Worm (Caenorhabditis elegans) whole organism, early embryonic: Measurements from ENCODE around the gene pqn-16.

ENCODE experiments used
- B0310.2 ChIP-seq: sonication (generic microtip); optimal IDR thresholded peaks from 2 replicates; lab custom pipeline; 2016; ENCODE audit warnings: mild to moderate bottlenecking, missing genetic modification characterization, missing compliant biosample characterization
- F13C5.2 ChIP-seq: sonication (generic microtip); optimal IDR thresholded peaks from 2 replicates; lab custom pipeline; 2017; ENCODE audit warnings: mild to moderate bottlenecking, missing genetic modification characterization, inconsistent platforms, missing compliant biosample characterization
- aly-1 ChIP-seq: sonication (generic microtip); optimal IDR thresholded peaks from 2 replicates; lab custom pipeline; 2016; ENCODE audit warnings: missing genetic modification characterization, missing compliant biosample characterization
- ama-1 ChIP-seq: fragments of 150-350 bp; optimal IDR thresholded peaks from 2 replicates; lab custom pipeline; 2014
- ceh-13 ChIP-seq: fragments of 200-800 bp; sonication (Bioruptor generic); optimal IDR thresholded peaks from 2 replicates; lab custom pipeline; 2018; ENCODE audit warnings: mild to moderate bottlenecking, missing genetic modification characterization, missing compliant biosample characterization
- ceh-36 ChIP-seq: sonication (generic microtip); optimal IDR thresholded peaks from 2 replicates; lab custom pipeline; 2016; ENCODE audit warnings: missing genetic modification characterization, inconsistent platforms, missing compliant biosample characterization
- ets-7 ChIP-seq: sonication (generic microtip); optimal IDR thresholded peaks from 2 replicates; lab custom pipeline; 2016; ENCODE audit warnings: missing genotype, missing genetic modification characterization, missing compliant biosample characterization
- flt-1 ChIP-seq: fragments of 200-800 bp; sonication (Bioruptor generic); IDR thresholded peaks from 2 replicates; pipeline ENCODE4 v1.3.6; 2022; ENCODE audit warnings: missing genetic modification characterization, missing compliant biosample characterization
- hmbx-1 ChIP-seq: sonication (generic microtip); optimal IDR thresholded peaks from 2 replicates; lab custom pipeline; 2016; ENCODE audit warnings: mild to moderate bottlenecking, missing genetic modification characterization, missing compliant biosample characterization
- hmg-4 ChIP-seq: fragments of 200-800 bp; sonication (Bioruptor generic); optimal IDR thresholded peaks from 2 replicates; lab custom pipeline; 2018; ENCODE audit warnings: mild to moderate bottlenecking, missing genetic modification characterization, missing compliant biosample characterization
- hnd-1 ChIP-seq: sonication (generic microtip); optimal IDR thresholded peaks from 2 replicates; lab custom pipeline; 2016; ENCODE audit warnings: missing genetic modification characterization, missing compliant biosample characterization
- pes-1 ChIP-seq: fragments of 200-800 bp; sonication (Bioruptor generic); IDR thresholded peaks from 2 replicates; pipeline ENCODE4 v1.3.6; 2022; ENCODE audit warnings: missing genetic modification reagents, missing genetic modification characterization, missing compliant biosample characterization
- scrt-1 ChIP-seq: fragments of 200-800 bp; sonication (Bioruptor generic); IDR thresholded peaks from 2 replicates; pipeline ENCODE4 v1.3.6; 2022; ENCODE audit warnings: missing genetic modification characterization, missing compliant biosample characterization
- sea-1 ChIP-seq: fragments of 200-800 bp; sonication (Bioruptor generic); conservative IDR thresholded peaks from 2 replicates; pipeline ENCODE4 v1.3.6; 2022; ENCODE audit warnings: missing genetic modification characterization, missing compliant biosample characterization
- tbx-11 ChIP-seq: fragments of 200-800 bp; sonication (Bioruptor generic); IDR thresholded peaks from 2 replicates; pipeline ENCODE4 v1.3.6; 2022; ENCODE audit warnings: missing genetic modification characterization, missing compliant biosample characterization
- tbx-37 ChIP-seq: fragments of 200-800 bp; sonication (Bioruptor generic); conservative IDR thresholded peaks from 2 replicates; pipeline ENCODE4 v1.3.6; 2022; ENCODE audit warnings: missing genetic modification reagents, missing genetic modification characterization, missing compliant biosample characterization
- tra-4 ChIP-seq: sonication (generic microtip); optimal IDR thresholded peaks from 2 replicates; lab custom pipeline; 2017; ENCODE audit warnings: missing genetic modification characterization, missing compliant biosample characterization

The pqn-16 gene

ce11 chrV:9133950-9134349 lies 39.9 kb upstream of the pqn-16 start, which contains the start of gene B0222.1:
Gene B0222.1 (plus strand): TSS chrV:9134255.
- TF ChIP-seq ceh-13 (GFP tag; lab: Kevin White, UChicago) (no peak), tbx-11 (GFP tag; lab: Robert Waterston, UW) (no peak), pes-1 (GFP tag; lab: Robert Waterston, UW) (no peak), B0310.2 (no peak), flt-1 (GFP tag; lab: Robert Waterston, UW) (no peak)

ce11 chrV:9137618-9138017 lies 36.3 kb upstream of the pqn-16 start, which contains the start of gene pitr-2:
Gene pitr-2 (minus strand): TSS chrV:9137718.
- TF ChIP-seq ceh-13 (GFP tag; lab: Kevin White, UChicago) (no peak), F13C5.2 (no peak), B0310.2 (no peak), aly-1 (tag; lab: Kevin White, UChicago) (no peak), tbx-11 (GFP tag; lab: Robert Waterston, UW) (no peak), hnd-1 (no peak), ama-1 (lab: Kevin White, UChicago) (no peak), tra-4 (tag; lab: Kevin White, UChicago) (no peak), ets-7 (tag; lab: Kevin White, UChicago) (no peak)

ce11 chrV:9141297-9141696 lies 32.6 kb upstream of the pqn-16 start, which contains the start of gene pitr-3:
Gene pitr-3 (minus strand): TSS chrV:9141397.
- TF ChIP-seq sea-1 (GFP tag; lab: Robert Waterston, UW): no peak

- TF ChIP-seq flt-1 (GFP tag; lab: Robert Waterston, UW) (no peak), scrt-1 (GFP tag; lab: Robert Waterston, UW) (no peak), tra-4 (tag; lab: Kevin White, UChicago) (no peak), ets-7 (tag; lab: Kevin White, UChicago) (no peak), ceh-13 (GFP tag; lab: Kevin White, UChicago) (no peak), aly-1 (tag; lab: Kevin White, UChicago) (no peak), hmg-4 (GFP tag; lab: Kevin White, UChicago) (no peak), pes-1 (GFP tag; lab: Robert Waterston, UW) (no peak), ceh-36 (no peak), ama-1 (lab: Kevin White, UChicago) (no peak), sea-1 (GFP tag; lab: Robert Waterston, UW) (no peak), B0310.2 (no peak), tbx-37 (no peak), hnd-1 (no peak), F13C5.2 (no peak), hmbx-1 (tag; lab: Kevin White, UChicago) (no peak), tbx-11 (GFP tag; lab: Robert Waterston, UW) (no peak)
These were observed 30.0 kb upstream of the pqn-16 start for ce11 chrV:9143896-9144295.

ce11 chrV:9146196-9146595 lies 27.7 kb upstream of the pqn-16 start:
- no peak for TF ChIP-seq ets-7 (tag; lab: Kevin White, UChicago)
- no peak for TF ChIP-seq hnd-1
- no peak for TF ChIP-seq B0310.2
- TF ChIP-seq sea-1 (GFP tag; lab: Robert Waterston, UW): no peak
- no peak for TF ChIP-seq tra-4 (tag; lab: Kevin White, UChicago)
- TF ChIP-seq ama-1 (lab: Kevin White, UChicago): no peak

ce11 chrV:9146849-9147557 lies 26.9 kb upstream of the pqn-16 start, which contains the start of gene spl-2:
Gene spl-2 (minus strand): TSS chrV:9146899.
- TF ChIP-seq B0310.2: no peak
- no peak for TF ChIP-seq ama-1 (lab: Kevin White, UChicago)
- no peak for TF ChIP-seq aly-1 (tag; lab: Kevin White, UChicago)
- TF ChIP-seq flt-1 (GFP tag; lab: Robert Waterston, UW): no peak
- no peak for TF ChIP-seq tbx-37
- no peak for TF ChIP-seq ets-7 (tag; lab: Kevin White, UChicago)
- TF ChIP-seq ceh-13 (GFP tag; lab: Kevin White, UChicago): no peak
- no peak for TF ChIP-seq ceh-36

ce11 chrV:9148151-9148550 lies 25.7 kb upstream of the pqn-16 start:
- TF ChIP-seq hnd-1: no peak
- TF ChIP-seq tbx-37: no peak
- no peak for TF ChIP-seq ceh-36

- TF ChIP-seq B0310.2 (no peak), pes-1 (GFP tag; lab: Robert Waterston, UW) (no peak), ama-1 (lab: Kevin White, UChicago) (no peak), ceh-13 (GFP tag; lab: Kevin White, UChicago) (no peak)
These were observed 21.6 kb upstream of the pqn-16 start for ce11 chrV:9152339-9152738.

ce11 chrV:9154772-9155171 lies 19.1 kb upstream of the pqn-16 start, which contains the start of gene B0222.5:
Gene B0222.5 (minus strand): TSS chrV:9154872.
- no peak for TF ChIP-seq sea-1 (GFP tag; lab: Robert Waterston, UW)
- TF ChIP-seq tbx-11 (GFP tag; lab: Robert Waterston, UW): no peak
- TF ChIP-seq hmg-4 (GFP tag; lab: Kevin White, UChicago): no peak
- no peak for TF ChIP-seq flt-1 (GFP tag; lab: Robert Waterston, UW)
- TF ChIP-seq hnd-1: no peak
- no peak for TF ChIP-seq ceh-13 (GFP tag; lab: Kevin White, UChicago)
- TF ChIP-seq tra-4 (tag; lab: Kevin White, UChicago): no peak
- TF ChIP-seq F13C5.2: no peak
- no peak for TF ChIP-seq aly-1 (tag; lab: Kevin White, UChicago)
- TF ChIP-seq B0310.2: no peak
- no peak for TF ChIP-seq ceh-36
